Worm (Caenorhabditis elegans) whole organism, midembryonic: Measurements from ENCODE around the gene Y39A3B.1.

Experiments used
- T22C8.4 ChIP-seq: fragments of 200-800 bp; sonication (Bioruptor generic); IDR thresholded peaks from 2 replicates; pipeline ENCODE4 v1.3.6; 2022; ENCODE audit warnings: missing genetic modification characterization, missing compliant biosample characterization
- flt-1 ChIP-seq: fragments of 200-800 bp; sonication (Bioruptor generic); IDR thresholded peaks from 2 replicates; pipeline ENCODE4 v1.3.6; 2022; ENCODE audit warnings: missing genetic modification characterization, missing compliant biosample characterization
- klf-2 ChIP-seq: fragments of 200-800 bp; sonication (Bioruptor generic); conservative IDR thresholded peaks from 2 replicates; pipeline ENCODE4 v1.3.6; 2022; ENCODE audit warnings: missing genetic modification reagents, missing genetic modification characterization, missing compliant biosample characterization
- med-1 ChIP-seq: sonication (generic microtip); optimal IDR thresholded peaks from 2 replicates; lab custom pipeline; 2017; ENCODE audit warnings: missing genetic modification characterization, mild to moderate bottlenecking, missing compliant biosample characterization, antibody characterized with exemption, missing genetic modification reagents; ENCODE audit not compliant: insufficient read depth
- tab-1 ChIP-seq: fragments of 200-800 bp; sonication (Bioruptor generic); IDR thresholded peaks from 2 replicates; pipeline ENCODE4 v1.3.6; 2022; ENCODE audit warnings: missing genetic modification characterization, missing compliant biosample characterization
- ztf-29 ChIP-seq: fragments of 200-800 bp; sonication (Bioruptor generic); IDR thresholded peaks from 2 replicates; pipeline ENCODE4 v1.3.6; 2022; ENCODE audit warnings: missing genetic modification reagents, missing genetic modification characterization, missing compliant biosample characterization

- no peak for TF ChIP-seq med-1 (GFP tag; lab: Kevin White, UChicago)
- no peak for TF ChIP-seq klf-2
- TF ChIP-seq tab-1 (GFP tag; lab: Robert Waterston, UW), result no peak
- no peak for TF ChIP-seq ztf-29 (GFP tag; lab: Robert Waterston, UW)
- no peak for TF ChIP-seq flt-1 (GFP tag; lab: Robert Waterston, UW)
- TF ChIP-seq T22C8.4, result no peak
Measured at ce11 chrIII:2047907-2048306, 42.1 kb downstream of the Y39A3B.1 start, which contains the start of gene dpy-1.
